Fruit fly (Drosophila melanogaster) whole organism, adult: ENCODE data around the gene ddbt.

Source experiments
- CG11617 ChIP-seq: fragments of 200-800 bp; sonication (Bioruptor generic); optimal IDR thresholded peaks from 2 replicates; lab custom pipeline; 2017; ENCODE audit warnings: mild to moderate bottlenecking, missing biosample characterization, missing genetic modification reagents, missing genetic modification characterization
- CG12768 ChIP-seq: fragments of 200-800 bp; sonication (Bioruptor generic); optimal IDR thresholded peaks from 2 replicates; lab custom pipeline; 2017; ENCODE audit warnings: missing biosample characterization, missing genetic modification characterization, mild to moderate bottlenecking, moderate library complexity, missing genetic modification reagents
- CG14711 ChIP-seq: fragments of 200-800 bp; sonication (Bioruptor generic); optimal IDR thresholded peaks from 2 replicates; lab custom pipeline; 2018; ENCODE audit warnings: missing biosample characterization, mild to moderate bottlenecking, missing genetic modification characterization, moderate library complexity
- CG1620 ChIP-seq: fragments of 200-800 bp; sonication (Bioruptor generic); optimal IDR thresholded peaks from 2 replicates; lab custom pipeline; 2016; ENCODE audit warnings: missing biosample characterization, missing genetic modification characterization
- CG33017 ChIP-seq: fragments of 200-800 bp; sonication (Bioruptor generic); optimal IDR thresholded peaks from 2 replicates; lab custom pipeline; 2018; ENCODE audit warnings: missing biosample characterization, mild to moderate bottlenecking, missing genetic modification characterization, moderate library complexity
- CG5204 ChIP-seq: fragments of 200-800 bp; sonication (Bioruptor generic); optimal IDR thresholded peaks from 2 replicates; lab custom pipeline; 2016; ENCODE audit warnings: missing biosample characterization, missing genetic modification characterization
- CG7045 ChIP-seq: fragments of 200-800 bp; sonication (Bioruptor generic); optimal IDR thresholded peaks from 2 replicates; lab custom pipeline; 2017; ENCODE audit warnings: missing biosample characterization, mild to moderate bottlenecking, missing genetic modification characterization
- CG7101 ChIP-seq: fragments of 200-800 bp; sonication (Bioruptor generic); optimal IDR thresholded peaks from 2 replicates; lab custom pipeline; 2018; ENCODE audit warnings: missing biosample characterization, mild to moderate bottlenecking, missing genetic modification characterization, moderate library complexity
- Clk ChIP-seq: fragments of 200-800 bp; sonication (Bioruptor generic); optimal IDR thresholded peaks from 2 replicates; lab custom pipeline; 2017; ENCODE audit warnings: missing biosample characterization, missing genetic modification characterization
- Crg-1 ChIP-seq: fragments of 200-800 bp; sonication (Bioruptor generic); optimal IDR thresholded peaks from 2 replicates; lab custom pipeline; 2016; ENCODE audit warnings: missing biosample characterization, missing genetic modification characterization
- Hr96 ChIP-seq: fragments of 200-800 bp; sonication (Bioruptor generic); optimal IDR thresholded peaks from 2 replicates; lab custom pipeline; 2016; ENCODE audit warnings: missing biosample characterization, missing genetic modification characterization
- Mnt ChIP-seq: fragments of 200-800 bp; sonication (Bioruptor generic); optimal IDR thresholded peaks from 2 replicates; lab custom pipeline; 2016; ENCODE audit warnings: missing biosample characterization, mild to moderate bottlenecking, missing genetic modification characterization
- bab1 ChIP-seq: fragments of 200-800 bp; sonication (Bioruptor generic); optimal IDR thresholded peaks from 3 replicates; lab custom pipeline; 2019; ENCODE audit warnings: missing biosample characterization, mild to moderate bottlenecking, missing genetic modification characterization, moderate library complexity
- cic ChIP-seq: fragments of 200-800 bp; sonication (Bioruptor generic); optimal IDR thresholded peaks from 2 replicates; lab custom pipeline; 2017; ENCODE audit warnings: missing biosample characterization, mild to moderate bottlenecking, missing genetic modification characterization, moderate library complexity
- cnc ChIP-seq, 2 experiments: fragments of >200 bp; optimal IDR thresholded peaks; 2 replicates each; lab custom pipeline; 2017
- kay ChIP-seq: fragments of 200-800 bp; sonication (Bioruptor generic); peaks from one replicate; lab custom pipeline; 2016; ENCODE audit warnings: missing biosample characterization, missing genetic modification characterization, borderline replicate concordance
- ovo ChIP-seq: fragments of 200-800 bp; sonication (Bioruptor generic); optimal IDR thresholded peaks from 2 replicates; lab custom pipeline; 2016; ENCODE audit warnings: missing biosample characterization, missing genetic modification characterization
- pad ChIP-seq: fragments of 200-800 bp; sonication (Bioruptor generic); optimal IDR thresholded peaks from 3 replicates; lab custom pipeline; 2017; ENCODE audit warnings: missing biosample characterization, missing genetic modification characterization, mild to moderate bottlenecking, moderate library complexity, missing genetic modification reagents
- tj ChIP-seq: fragments of 200-800 bp; sonication (Bioruptor generic); optimal IDR thresholded peaks from 3 replicates; lab custom pipeline; 2017; ENCODE audit warnings: missing biosample characterization, mild to moderate bottlenecking, missing genetic modification characterization, moderate library complexity
- toe ChIP-seq: fragments of 200-800 bp; sonication (Bioruptor generic); optimal IDR thresholded peaks from 2 replicates; lab custom pipeline; 2016; ENCODE audit warnings: missing biosample characterization, missing genetic modification characterization

ddbt gene

dm6 chr3L:316784-317183 lies at the start of gene ddbt:
ddbt (plus strand) TSS chr3L:317084.
- TF ChIP-seq CG12768 (GFP tag; lab: Kevin White, UChicago) (no peak), bab1 (no peak), pad (GFP tag; lab: Kevin White, UChicago) (no peak), CG1620 (no peak), Mnt (GFP tag; lab: Kevin White, UChicago) (no peak), tj (GFP tag; lab: Kevin White, UChicago) (no peak), CG33017 (tag; lab: Kevin White, UChicago) (no peak), cnc (optimal IDR thresholded peaks at IDR 0.05; lab: Kevin White, UChicago) (no peak), CG5204 (GFP tag; lab: Kevin White, UChicago) (no peak), toe (GFP tag; lab: Kevin White, UChicago) (no peak), kay (GFP tag; lab: Kevin White, UChicago) (no peak), Clk (GFP tag; lab: Kevin White, UChicago) (no peak), CG7101 (tag; lab: Kevin White, UChicago) (no peak), Crg-1 (GFP tag; lab: Kevin White, UChicago) (no peak), CG11617 (GFP tag; lab: Kevin White, UChicago) (no peak), CG7045 (no peak), cic (no peak), CG14711 (no peak), Hr96 (GFP tag; lab: Kevin White, UChicago) (no peak), ovo (GFP tag; lab: Kevin White, UChicago) (no peak)

dm6 chr3L:267618-268017 lies 49.3 kb upstream of the ddbt start:
- TF ChIP-seq Hr96 (GFP tag; lab: Kevin White, UChicago): no peak

dm6 chr3L:270760-271500 lies 46.0 kb upstream of the ddbt start, which contains the start of gene miple2:
miple2 (plus strand) TSS chr3L:271200.
- TF ChIP-seq ovo (GFP tag; lab: Kevin White, UChicago) (no peak), CG12768 (GFP tag; lab: Kevin White, UChicago) (no peak), Mnt (GFP tag; lab: Kevin White, UChicago) (no peak), cic (peak; percentile 1), cnc (optimal IDR thresholded peaks at IDR 0.05; lab: Kevin White, UChicago) (peak; percentile 50 to 70), CG1620 (no peak), kay (GFP tag; lab: Kevin White, UChicago) (no peak), CG7101 (tag; lab: Kevin White, UChicago) (peak; percentile 10), CG11617 (GFP tag; lab: Kevin White, UChicago) (peak; percentile 14), pad (GFP tag; lab: Kevin White, UChicago) (peak; percentile 27), CG33017 (tag; lab: Kevin White, UChicago) (no peak), bab1 (no peak), CG5204 (GFP tag; lab: Kevin White, UChicago) (no peak), tj (GFP tag; lab: Kevin White, UChicago) (peak; percentile 68), Hr96 (GFP tag; lab: Kevin White, UChicago) (no peak), CG14711 (no peak)

- TF ChIP-seq kay (GFP tag; lab: Kevin White, UChicago): no peak
- peak; percentile 13 for TF ChIP-seq bab1
These were observed 45.2 kb upstream of the ddbt start for dm6 chr3L:271501-272249.

- no peak for TF ChIP-seq cic
- TF ChIP-seq cnc (optimal IDR thresholded peaks at IDR 0.05; lab: Kevin White, UChicago): no peak
- TF ChIP-seq kay (GFP tag; lab: Kevin White, UChicago): no peak
- no peak for TF ChIP-seq CG7101 (tag; lab: Kevin White, UChicago)
- no peak for TF ChIP-seq tj (GFP tag; lab: Kevin White, UChicago)
- no peak for TF ChIP-seq Clk (GFP tag; lab: Kevin White, UChicago)
- TF ChIP-seq Mnt (GFP tag; lab: Kevin White, UChicago): no peak
- no peak for TF ChIP-seq CG12768 (GFP tag; lab: Kevin White, UChicago)
- no peak for TF ChIP-seq CG11617 (GFP tag; lab: Kevin White, UChicago)
- TF ChIP-seq CG5204 (GFP tag; lab: Kevin White, UChicago): no peak
- no peak for TF ChIP-seq Crg-1 (GFP tag; lab: Kevin White, UChicago)
- no peak for TF ChIP-seq pad (GFP tag; lab: Kevin White, UChicago)
- TF ChIP-seq Hr96 (GFP tag; lab: Kevin White, UChicago): no peak
- no peak for TF ChIP-seq CG1620
- no peak for TF ChIP-seq CG33017 (tag; lab: Kevin White, UChicago)
- TF ChIP-seq CG7045: no peak
- TF ChIP-seq bab1: no peak
- no peak for TF ChIP-seq toe (GFP tag; lab: Kevin White, UChicago)
These were observed 43.6 kb upstream of the ddbt start, which contains the start of gene CG32845 for dm6 chr3L:273291-273690. CG32845 (minus strand) TSS chr3L:273391.

dm6 chr3L:274855-275254 lies 42.0 kb upstream of the ddbt start, which contains the start of gene ttm2:
ttm2 (plus strand) TSS chr3L:275155.
- TF ChIP-seq CG5204 (GFP tag; lab: Kevin White, UChicago) (no peak), ovo (GFP tag; lab: Kevin White, UChicago) (no peak), CG11617 (GFP tag; lab: Kevin White, UChicago) (no peak), kay (GFP tag; lab: Kevin White, UChicago) (no peak), Crg-1 (GFP tag; lab: Kevin White, UChicago) (no peak)
